Worm (Caenorhabditis elegans) whole organism, young adult: ENCODE results near the gene epac-1.

Experiments used
- Y53F4B.3 ChIP-seq: fragments of 200-800 bp; sonication (Bioruptor generic); IDR thresholded peaks from 2 replicates; pipeline ENCODE4 v1.3.6; 2022; ENCODE audit warnings: missing genetic modification reagents, missing genetic modification characterization, missing compliant biosample characterization
- Y67H2A.10 ChIP-seq: fragments of 200-800 bp; sonication (Bioruptor generic); conservative IDR thresholded peaks from 2 replicates; pipeline ENCODE4 v1.3.6; 2022; ENCODE audit warnings: missing genetic modification reagents, missing genetic modification characterization, missing compliant biosample characterization
- atf-7 ChIP-seq: sonication (generic microtip); optimal IDR thresholded peaks from 2 replicates; lab custom pipeline; 2017; ENCODE audit warnings: mild to moderate bottlenecking, missing genetic modification characterization, missing compliant biosample characterization
- die-1 ChIP-seq: sonication (generic microtip); optimal IDR thresholded peaks from 2 replicates; lab custom pipeline; 2016; ENCODE audit warnings: missing genotype, mild to moderate bottlenecking, missing genetic modification characterization, missing compliant biosample characterization
- dpff-1 ChIP-seq: sonication (generic microtip); optimal IDR thresholded peaks from 2 replicates; lab custom pipeline; 2017; ENCODE audit warnings: mild to moderate bottlenecking, missing genetic modification characterization, missing compliant biosample characterization
- dpl-1 ChIP-seq: fragments of 150-350 bp; optimal IDR thresholded peaks from 2 replicates; lab custom pipeline; 2014; ENCODE audit warnings: missing biosample characterization, missing genetic modification reagents, missing genetic modification characterization
- lsy-27 ChIP-seq: sonication (generic microtip); optimal IDR thresholded peaks from 2 replicates; lab custom pipeline; 2017; ENCODE audit warnings: missing genetic modification characterization, mild to moderate bottlenecking, missing compliant biosample characterization, antibody characterized with exemption, missing genotype, borderline replicate concordance; ENCODE audit not compliant: insufficient read depth
- nfyb-1 ChIP-seq: fragments of 200-800 bp; sonication (Bioruptor generic); IDR thresholded peaks from 2 replicates; pipeline ENCODE4 v1.3.6; 2022; ENCODE audit warnings: missing genetic modification reagents, missing genetic modification characterization, missing compliant biosample characterization
- snpc-4 ChIP-seq, 5 experiments: fragments of 150-350 bp in 1 of 5; sonication (generic microtip) in 4 of 5; optimal IDR thresholded peaks; 2 replicates each; lab custom pipeline; 2014 to 2018; ENCODE audit warnings: missing genetic modification characterization in 5 of 5, missing biosample characterization in 3 of 5, antibody characterized with exemption in 2 of 5, mild to moderate bottlenecking in 2 of 5, missing compliant biosample characterization in 2 of 5, missing genotype in 2 of 5, moderate library complexity in 2 of 5, missing genetic modification reagents in 1 of 5
- tlf-1 ChIP-seq: fragments of 200-800 bp; sonication (Bioruptor generic); optimal IDR thresholded peaks from 2 replicates; lab custom pipeline; 2018; ENCODE audit warnings: mild to moderate bottlenecking, missing genetic modification characterization, missing compliant biosample characterization
- unc-62 ChIP-seq: fragments of 150-350 bp; optimal IDR thresholded peaks from 2 replicates; lab custom pipeline; 2014; ENCODE audit warnings: missing biosample characterization, missing genetic modification reagents, missing genetic modification characterization
- xnd-1 ChIP-seq: sonication (generic microtip); optimal IDR thresholded peaks from 2 replicates; lab custom pipeline; 2016; ENCODE audit warnings: missing genotype, missing genetic modification reagents, missing genetic modification characterization, missing compliant biosample characterization

DNA sequence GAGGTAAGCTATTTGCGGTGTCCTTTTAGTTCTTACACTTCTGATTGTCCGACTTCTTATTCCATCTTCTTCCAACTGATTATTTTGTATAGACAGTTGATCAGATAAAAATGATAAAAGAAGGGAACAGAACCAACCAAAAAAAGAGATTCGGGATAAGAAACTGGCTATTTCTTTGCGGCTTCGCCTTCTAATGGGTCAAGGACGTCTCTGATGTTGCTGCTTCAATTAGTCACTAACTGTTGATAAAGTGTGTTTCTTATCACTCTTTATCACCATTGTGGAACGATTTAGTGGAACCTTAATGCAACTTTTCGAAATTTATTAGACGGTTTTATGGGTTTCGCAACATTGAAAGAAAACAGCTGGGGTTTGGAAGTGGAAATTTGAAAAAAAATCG lies 18.7 kb upstream of the epac-1 start:
- TF ChIP-seq Y53F4B.3 (GFP tag; lab: Robert Waterston, UW) (no peak), snpc-4 (GFP tag; optimal IDR thresholded peaks at IDR 0.05; lab: Kevin White, UChicago) (no peak), snpc-4 (tag; optimal IDR thresholded peaks at IDR 0.05; lab: Kevin White, UChicago) (no peak), Y67H2A.10 (GFP tag; lab: Robert Waterston, UW) (no peak), die-1 (tag; lab: Kevin White, UChicago) (no peak), xnd-1 (no peak), atf-7 (tag; lab: Kevin White, UChicago) (no peak), tlf-1 (GFP tag; lab: Kevin White, UChicago) (no peak), dpff-1 (tag; lab: Kevin White, UChicago) (no peak), nfyb-1 (GFP tag; lab: Robert Waterston, UW) (no peak), lsy-27 (tag; lab: Kevin White, UChicago) (no peak), unc-62 (GFP tag; lab: Kevin White, UChicago) (no peak), dpl-1 (no peak)
